Worm (Caenorhabditis elegans): ENCODE measurements around the gene srr-4.

ce11 chrV:4969503-4969902 lies 49.5 kb upstream of the srr-4 start:
- no peak for TF ChIP-seq aly-2 (tag; optimal IDR thresholded peaks at IDR 0.05)
- no peak for TF ChIP-seq nhr-23 (tag; optimal IDR thresholded peaks at IDR 0.05)
- TF ChIP-seq unc-62 (GFP tag; optimal IDR thresholded peaks at IDR 0.05): no peak
- no peak for TF ChIP-seq ceh-16 (tag; optimal IDR thresholded peaks at IDR 0.05)
